Worm (Caenorhabditis elegans) whole organism, L1 larva: ENCODE data around the gene C47E12.12.

Experiments
- C04F5.9 ChIP-seq: sonication (generic microtip); optimal IDR thresholded peaks from 2 replicates; lab custom pipeline; 2016; ENCODE audit warnings: missing genetic modification characterization, missing compliant biosample characterization
- C16A3.4 ChIP-seq: fragments of 150-350 bp; optimal IDR thresholded peaks from 2 replicates; lab custom pipeline; 2014; ENCODE audit warnings: missing biosample characterization, missing genetic modification characterization
- F16B12.6 ChIP-seq: fragments of 150-350 bp; optimal IDR thresholded peaks from 2 replicates; lab custom pipeline; 2014; ENCODE audit warnings: missing biosample characterization, missing genetic modification characterization
- Y116A8C.19 ChIP-seq: sonication (generic microtip); optimal IDR thresholded peaks from 2 replicates; lab custom pipeline; 2016; ENCODE audit warnings: missing compliant biosample characterization, missing genetic modification characterization, borderline replicate concordance
- aha-1 ChIP-seq: fragments of 150-350 bp; optimal IDR thresholded peaks from 2 replicates; lab custom pipeline; 2014; ENCODE audit warnings: missing biosample characterization, missing genetic modification characterization
- aly-2 ChIP-seq: fragments of 150-350 bp; optimal IDR thresholded peaks from 2 replicates; lab custom pipeline; 2014; ENCODE audit warnings: missing biosample characterization, missing genetic modification characterization
- ama-1 ChIP-seq: fragments of 150-350 bp; optimal IDR thresholded peaks from 2 replicates; lab custom pipeline; 2014
- blmp-1 ChIP-seq: fragments of 150-350 bp; optimal IDR thresholded peaks from 2 replicates; lab custom pipeline; 2014; ENCODE audit warnings: missing biosample characterization, missing genetic modification characterization
- ceh-82 ChIP-seq, 3 experiments: fragments of 150-350 bp in 1 of 3; sonication (generic microtip) in 2 of 3; optimal IDR thresholded peaks; 2 replicates each; lab custom pipeline; 2014 to 2017; ENCODE audit warnings: missing biosample characterization in 3 of 3, missing genetic modification characterization in 3 of 3
- ceh-88 ChIP-seq: fragments of 200-800 bp; sonication (Bioruptor generic); IDR thresholded peaks from 2 replicates; pipeline ENCODE4 v1.3.6; 2022; ENCODE audit warnings: missing genetic modification characterization, missing compliant biosample characterization
- ceh-90 ChIP-seq: sonication (generic microtip); optimal IDR thresholded peaks from 2 replicates; lab custom pipeline; 2016; ENCODE audit warnings: missing genetic modification characterization, missing compliant biosample characterization
- ces-1 ChIP-seq: fragments of 150-350 bp; optimal IDR thresholded peaks from 2 replicates; lab custom pipeline; 2014; ENCODE audit warnings: missing biosample characterization, missing genetic modification reagents, missing genetic modification characterization
- dpl-1 ChIP-seq, 3 experiments: fragments of 150-350 bp in 2 of 3; sonication (generic microtip) in 1 of 3; optimal IDR thresholded peaks; 2 replicates each; lab custom pipeline; 2014 to 2017; ENCODE audit warnings: missing biosample characterization in 3 of 3, missing genetic modification characterization in 3 of 3, missing genetic modification reagents in 3 of 3
- dsc-1 ChIP-seq: sonication (generic microtip); optimal IDR thresholded peaks from 2 replicates; lab custom pipeline; 2016; ENCODE audit warnings: mild to moderate bottlenecking, missing genetic modification characterization, missing compliant biosample characterization
- efl-1 ChIP-seq, 4 experiments: fragments of 150-350 bp; optimal IDR thresholded peaks in 3 of 4; peaks in 1 of 4; 1 replicate in 1 of 4; 2 replicates in 3 of 4; lab custom pipeline; 2014; ENCODE audit warnings: missing biosample characterization in 2 of 4, missing genetic modification characterization in 2 of 4, missing genetic modification reagents in 2 of 4
- egl-13 ChIP-seq: sonication (generic microtip); optimal IDR thresholded peaks from 2 replicates; lab custom pipeline; 2016; ENCODE audit warnings: missing genotype, missing genetic modification reagents, missing genetic modification characterization, missing compliant biosample characterization
- egl-27 ChIP-seq, 2 experiments: fragments of 150-350 bp in 1 of 2; sonication (generic microtip); optimal IDR thresholded peaks; 3 replicates each; lab custom pipeline; 2017 to 2018; ENCODE audit warnings: missing biosample characterization in 2 of 2, missing genetic modification characterization in 2 of 2, missing genetic modification reagents in 2 of 2
- elt-2 ChIP-seq: sonication (generic microtip); optimal IDR thresholded peaks from 2 replicates; lab custom pipeline; 2016; ENCODE audit warnings: missing genetic modification characterization, mild to moderate bottlenecking, inconsistent platforms, missing compliant biosample characterization, missing genetic modification reagents
- elt-3 ChIP-seq, 6 experiments: fragments of 150-350 bp in 1 of 6; sonication (generic microtip); optimal IDR thresholded peaks; 2 replicates each; lab custom pipeline; 2017 to 2018; ENCODE audit warnings: missing biosample characterization in 6 of 6, missing genetic modification characterization in 6 of 6, inconsistent platforms in 1 of 6
- fkh-10 ChIP-seq: sonication (generic microtip); optimal IDR thresholded peaks from 2 replicates; lab custom pipeline; 2017; ENCODE audit warnings: missing biosample characterization, missing genetic modification reagents, missing genetic modification characterization
- fos-1 ChIP-seq: fragments of 150-350 bp; optimal IDR thresholded peaks from 2 replicates; lab custom pipeline; 2014; ENCODE audit warnings: missing biosample characterization, missing genetic modification characterization
- grh-1 ChIP-seq: fragments of 200-800 bp; sonication (Bioruptor generic); IDR thresholded peaks from 2 replicates; pipeline ENCODE4 v1.3.6; 2022; ENCODE audit warnings: missing genetic modification reagents, missing genetic modification characterization, missing compliant biosample characterization
- hlh-4 ChIP-seq: sonication (generic microtip); optimal IDR thresholded peaks from 2 replicates; lab custom pipeline; 2016; ENCODE audit warnings: mild to moderate bottlenecking, missing genetic modification characterization, missing compliant biosample characterization
- hpl-2 ChIP-seq: fragments of 150-350 bp; optimal IDR thresholded peaks from 2 replicates; lab custom pipeline; 2014; ENCODE audit warnings: missing biosample characterization, missing genetic modification reagents, missing genetic modification characterization
- irx-1 ChIP-seq: sonication (generic microtip); optimal IDR thresholded peaks from 2 replicates; lab custom pipeline; 2016; ENCODE audit warnings: missing genetic modification characterization, missing compliant biosample characterization
- isw-1 ChIP-seq: fragments of 200-800 bp; sonication (Bioruptor generic); IDR thresholded peaks from 2 replicates; pipeline ENCODE4 v1.3.6; 2022; ENCODE audit warnings: missing genetic modification characterization, missing compliant biosample characterization
- jun-1 ChIP-seq: fragments of 150-350 bp; optimal IDR thresholded peaks from 2 replicates; lab custom pipeline; 2014; ENCODE audit warnings: missing biosample characterization, missing genetic modification reagents, missing genetic modification characterization
- lin-35 ChIP-seq, 2 experiments: fragments of 150-350 bp; optimal IDR thresholded peaks; 2 replicates each; lab custom pipeline; 2014; ENCODE audit warnings: missing biosample characterization in 2 of 2, missing genetic modification characterization in 2 of 2, missing genetic modification reagents in 2 of 2
- lsy-2 ChIP-seq, 2 experiments: fragments of 150-350 bp; optimal IDR thresholded peaks; 2 replicates each; lab custom pipeline; 2014; ENCODE audit warnings: missing biosample characterization in 2 of 2, missing genetic modification characterization in 2 of 2
- mab-9 ChIP-seq: fragments of 200-800 bp; sonication (Bioruptor generic); IDR thresholded peaks from 2 replicates; pipeline ENCODE4 v1.3.6; 2022; ENCODE audit warnings: missing genetic modification reagents, missing genetic modification characterization, missing compliant biosample characterization
- mdl-1 ChIP-seq, 2 experiments: fragments of 150-350 bp; optimal IDR thresholded peaks; 2 replicates each; lab custom pipeline; 2014 to 2017; ENCODE audit warnings: missing biosample characterization in 2 of 2, missing genetic modification characterization in 2 of 2, inconsistent platforms in 1 of 2
- mep-1 ChIP-seq: fragments of 150-350 bp; optimal IDR thresholded peaks from 2 replicates; lab custom pipeline; 2014; ENCODE audit warnings: missing biosample characterization, missing genetic modification characterization
- nhr-11 ChIP-seq: fragments of 150-350 bp; optimal IDR thresholded peaks from 2 replicates; lab custom pipeline; 2014; ENCODE audit warnings: missing biosample characterization, missing genetic modification characterization
- nhr-28 ChIP-seq: fragments of 150-350 bp; optimal IDR thresholded peaks from 2 replicates; lab custom pipeline; 2014; ENCODE audit warnings: missing biosample characterization, missing genetic modification characterization
- nhr-47 ChIP-seq: sonication (generic microtip); optimal IDR thresholded peaks from 2 replicates; lab custom pipeline; 2016; ENCODE audit warnings: mild to moderate bottlenecking, missing genetic modification characterization, moderate library complexity, missing compliant biosample characterization
- nhr-76 ChIP-seq: sonication (generic microtip); optimal IDR thresholded peaks from 2 replicates; lab custom pipeline; 2017; ENCODE audit warnings: missing biosample characterization, missing genetic modification characterization
- nhr-84 ChIP-seq: sonication (generic microtip); optimal IDR thresholded peaks from 2 replicates; lab custom pipeline; 2017; ENCODE audit warnings: missing biosample characterization, missing genetic modification characterization
- nhr-85 ChIP-seq: sonication (generic microtip); peaks from one replicate; lab custom pipeline; 2016; ENCODE audit warnings: missing genetic modification characterization, inconsistent platforms, missing compliant biosample characterization
- nhr-90 ChIP-seq: sonication (generic microtip); optimal IDR thresholded peaks from 2 replicates; lab custom pipeline; 2016; ENCODE audit warnings: mild to moderate bottlenecking, missing genetic modification characterization, missing compliant biosample characterization; ENCODE audit not compliant: poor library complexity
- pag-3 ChIP-seq: sonication (generic microtip); optimal IDR thresholded peaks from 2 replicates; lab custom pipeline; 2017; ENCODE audit warnings: missing genetic modification characterization, mild to moderate bottlenecking, missing compliant biosample characterization, antibody characterized with exemption, borderline replicate concordance; ENCODE audit not compliant: insufficient read depth
- pqm-1 ChIP-seq: sonication (generic microtip); optimal IDR thresholded peaks from 3 replicates; lab custom pipeline; 2017; ENCODE audit warnings: missing biosample characterization, missing genetic modification characterization
- skn-1 ChIP-seq: fragments of 150-350 bp; optimal IDR thresholded peaks from 2 replicates; lab custom pipeline; 2014; ENCODE audit warnings: missing biosample characterization, missing genetic modification characterization
- snpc-4 ChIP-seq: fragments of 150-350 bp; optimal IDR thresholded peaks from 2 replicates; lab custom pipeline; 2014; ENCODE audit warnings: missing biosample characterization, missing genetic modification characterization
- snu-23 ChIP-seq: sonication (generic microtip); optimal IDR thresholded peaks from 2 replicates; lab custom pipeline; 2016; ENCODE audit warnings: missing genetic modification characterization, missing compliant biosample characterization
- sox-4 ChIP-seq: sonication (generic microtip); optimal IDR thresholded peaks from 2 replicates; lab custom pipeline; 2016; ENCODE audit warnings: missing genetic modification characterization, missing compliant biosample characterization
- sup-37 ChIP-seq: fragments of 200-800 bp; sonication (Bioruptor generic); optimal IDR thresholded peaks from 2 replicates; lab custom pipeline; 2018; ENCODE audit warnings: mild to moderate bottlenecking, missing genetic modification characterization, missing compliant biosample characterization
- unc-130 ChIP-seq: fragments of 150-350 bp; optimal IDR thresholded peaks from 2 replicates; lab custom pipeline; 2017; ENCODE audit warnings: missing biosample characterization, missing genetic modification characterization, inconsistent platforms
- unc-86 ChIP-seq: sonication (generic microtip); optimal IDR thresholded peaks from 2 replicates; lab custom pipeline; 2016; ENCODE audit warnings: missing genetic modification characterization, missing compliant biosample characterization
- unc-98 ChIP-seq: fragments of 200-800 bp; sonication (Bioruptor generic); IDR thresholded peaks from 2 replicates; pipeline ENCODE4 v1.3.6; 2022; ENCODE audit warnings: missing genetic modification characterization, missing compliant biosample characterization
- vab-15 ChIP-seq: sonication (generic microtip); optimal IDR thresholded peaks from 2 replicates; lab custom pipeline; 2017; ENCODE audit warnings: missing genotype, mild to moderate bottlenecking, missing genetic modification characterization, missing compliant biosample characterization
- zag-1 ChIP-seq: fragments of 150-350 bp; optimal IDR thresholded peaks from 2 replicates; lab custom pipeline; 2014; ENCODE audit warnings: missing biosample characterization, missing genetic modification characterization
- ztf-11 ChIP-seq, 2 experiments: sonication (generic microtip); optimal IDR thresholded peaks; 2 replicates each; lab custom pipeline; 2016 to 2017; ENCODE audit warnings: missing genetic modification characterization in 2 of 2, missing biosample characterization in 1 of 2, missing compliant biosample characterization in 1 of 2

The C47E12.12 gene

ce11 chrIV:9998487-9999218, 26.1 kb upstream of the C47E12.12 start, which contains the start of gene pyp-1:
TSS of gene pyp-1 (minus strand) at chrIV:9998925.
- TF ChIP-seq hlh-4 (tag; lab: Kevin White, UChicago) (no peak), unc-98 (no peak), efl-1 (optimal IDR thresholded peaks at IDR 0.05; lab: Kevin White, UChicago) (no peak), efl-1 (GFP tag; optimal IDR thresholded peaks at IDR 0.05 in 1 of 2; lab: Kevin White, UChicago) (peak in 1 of 2 experiments; percentile 28), aha-1 (tag; lab: Kevin White, UChicago) (no peak), mep-1 (tag; lab: Kevin White, UChicago) (peak; percentile 46), isw-1 (GFP tag; lab: Robert Waterston, UW) (no peak), fos-1 (tag; lab: Kevin White, UChicago) (no peak), zag-1 (tag; lab: Kevin White, UChicago) (no peak), irx-1 (tag; lab: Kevin White, UChicago) (no peak), dsc-1 (tag; lab: Kevin White, UChicago) (no peak), pag-3 (tag; lab: Kevin White, UChicago) (no peak), ceh-82 (tag; optimal IDR thresholded peaks at IDR 0.05; lab: Kevin White, UChicago) (no peak), nhr-90 (tag; lab: Kevin White, UChicago) (no peak), Y116A8C.19 (tag; lab: Kevin White, UChicago) (no peak), unc-130 (tag; lab: Kevin White, UChicago) (no peak), grh-1 (GFP tag; lab: Robert Waterston, UW) (no peak), ces-1 (no peak), ama-1 (no peak), C16A3.4 (tag; lab: Kevin White, UChicago) (no peak), mdl-1 (tag; optimal IDR thresholded peaks at IDR 0.05; lab: Kevin White, UChicago) (peak in 1 of 2 experiments; percentile 28), blmp-1 (tag; lab: Kevin White, UChicago) (peak; percentile 25), sox-4 (tag; lab: Kevin White, UChicago) (no peak), lin-35 (GFP tag; optimal IDR thresholded peaks at IDR 0.05; lab: Kevin White, UChicago) (peak; percentile 10 to 14), nhr-85 (tag; lab: Kevin White, UChicago) (no peak), jun-1 (tag; lab: Kevin White, UChicago) (no peak), egl-27 (tag; optimal IDR thresholded peaks at IDR 0.05; lab: Kevin White, UChicago) (no peak), skn-1 (tag; lab: Kevin White, UChicago) (no peak), ceh-88 (GFP tag; lab: Robert Waterston, UW) (no peak), sup-37 (GFP tag; lab: Kevin White, UChicago) (no peak), snpc-4 (tag; lab: Kevin White, UChicago) (no peak), nhr-84 (no peak), vab-15 (no peak), C04F5.9 (tag; lab: Kevin White, UChicago) (no peak), unc-86 (tag; lab: Kevin White, UChicago) (no peak), nhr-47 (tag; lab: Kevin White, UChicago) (peak; percentile 22), lsy-2 (tag; optimal IDR thresholded peaks at IDR 0.05; lab: Kevin White, UChicago) (peak; percentile 11 to 72), fkh-10 (no peak), pqm-1 (tag; lab: Kevin White, UChicago) (no peak), hpl-2 (GFP tag; lab: Kevin White, UChicago) (no peak), F16B12.6 (tag; lab: Kevin White, UChicago) (peak; percentile 78), ztf-11 (tag; optimal IDR thresholded peaks at IDR 0.05; lab: Kevin White, UChicago) (no peak), mab-9 (GFP tag; lab: Robert Waterston, UW) (no peak), nhr-11 (tag; lab: Kevin White, UChicago) (no peak), nhr-28 (tag; lab: Kevin White, UChicago) (no peak), aly-2 (tag; lab: Kevin White, UChicago) (no peak), egl-13 (tag; lab: Kevin White, UChicago) (no peak), ceh-90 (no peak), elt-2 (tag; lab: Kevin White, UChicago) (peak; percentile 20), nhr-76 (no peak), dpl-1 (GFP tag; optimal IDR thresholded peaks at IDR 0.05; lab: Kevin White, UChicago) (peak in 1 of 3 experiments; percentile 41), elt-3 (tag; optimal IDR thresholded peaks at IDR 0.05; lab: Kevin White, UChicago) (no peak), snu-23 (GFP tag; lab: Kevin White, UChicago) (peak; percentile 26)
